Fruit fly (Drosophila melanogaster): ENCODE data around the gene kug.

DNA sequence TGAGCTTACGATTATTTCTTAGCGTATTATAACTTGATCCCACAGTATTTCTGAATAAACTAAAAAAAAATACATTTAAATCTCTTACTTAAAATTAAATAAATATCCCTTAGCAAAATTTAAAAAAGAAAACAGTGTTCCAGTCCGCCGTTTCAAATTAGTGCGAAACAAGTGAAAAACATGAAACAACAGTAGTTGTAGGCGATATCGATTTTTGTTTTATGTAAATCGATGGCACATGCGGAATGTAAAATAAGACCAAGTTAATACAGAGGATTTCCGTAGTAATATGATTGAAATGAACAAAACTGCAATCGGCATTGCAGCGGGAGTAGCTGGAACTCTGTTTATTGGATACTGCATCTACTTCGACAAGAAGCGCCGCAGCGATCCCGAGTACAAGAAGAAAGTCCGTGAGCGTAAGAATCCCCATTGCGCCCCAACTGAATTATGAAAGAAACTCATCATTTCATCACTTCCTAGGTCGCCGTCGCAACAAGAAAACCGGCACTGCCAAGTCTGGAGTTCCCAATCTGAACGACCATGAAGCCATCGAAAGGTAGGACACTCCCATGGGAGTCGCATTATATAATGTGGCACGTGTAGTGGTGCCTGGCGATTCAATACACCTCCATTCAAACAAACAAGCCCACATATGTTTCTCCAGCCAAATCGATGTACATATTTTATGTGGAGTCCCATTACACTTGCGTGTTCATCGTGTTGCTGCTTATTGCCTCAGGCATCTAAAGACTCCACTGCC lies 4.0 kb upstream of the kug start:
- TF ChIP-seq ttk (optimal IDR thresholded peaks at IDR 0.05) = no peak
- no peak for TF ChIP-seq insv (optimal IDR thresholded peaks at IDR 0.05)
- TF ChIP-seq psq (optimal IDR thresholded peaks at IDR 0.05) = no peak
- no peak for TF ChIP-seq Sin3A (optimal IDR thresholded peaks at IDR 0.05)
- no peak for TF ChIP-seq Myc (optimal IDR thresholded peaks at IDR 0.05)
